Fruit fly (Drosophila melanogaster): ENCODE results near the gene MtnB.

dm6 chr3R:20546662-20547620 lies 43.4 kb upstream of the MtnB start:
- TF ChIP-seq CG15710 (tag; optimal IDR thresholded peaks at IDR 0.05) (no peak), CG10348 (GFP tag; IDR thresholded peaks at IDR 0.05) (no peak), CG17806 (tag; optimal IDR thresholded peaks at IDR 0.05) (no peak), CG14655 (GFP tag; optimal IDR thresholded peaks at IDR 0.05) (peak; percentile 18), Pif1A (GFP tag; optimal IDR thresholded peaks at IDR 0.05) (peak; percentile 17), CG32121 (GFP tag; IDR thresholded peaks at IDR 0.05) (no peak)

All from whole organism, pupa.